Worm (Caenorhabditis elegans): ENCODE data around the gene Y69H2.7.

ce11 chrV:18670017-18670416, 19.8 kb upstream of the Y69H2.7 start, which contains the start of gene Y69H2.10:
- TF ChIP-seq B0310.2 (tag; optimal IDR thresholded peaks at IDR 0.05) (no peak), ets-7 (tag; optimal IDR thresholded peaks at IDR 0.05) (no peak), hnd-1 (tag; optimal IDR thresholded peaks at IDR 0.05) (no peak), flt-1 (GFP tag; IDR thresholded peaks at IDR 0.05) (no peak), ceh-36 (tag; optimal IDR thresholded peaks at IDR 0.05) (no peak), ama-1 (optimal IDR thresholded peaks at IDR 0.05) (no peak), scrt-1 (GFP tag; IDR thresholded peaks at IDR 0.05) (no peak), sea-1 (GFP tag; conservative IDR thresholded peaks at IDR 0.05) (no peak), tra-4 (tag; optimal IDR thresholded peaks at IDR 0.05) (no peak), tbx-37 (GFP tag; conservative IDR thresholded peaks at IDR 0.05) (no peak), aly-1 (tag; optimal IDR thresholded peaks at IDR 0.05) (no peak), hmbx-1 (tag; optimal IDR thresholded peaks at IDR 0.05) (no peak), F13C5.2 (tag; optimal IDR thresholded peaks at IDR 0.05) (no peak)

Data from whole organism, early embryonic.